Fruit fly (Drosophila melanogaster) whole organism, wandering third instar larva: ENCODE measurements around the gene His4r.

Source experiments
- Abd-B ChIP-seq: fragments of >200 bp; optimal IDR thresholded peaks from 2 replicates; lab custom pipeline; 2017; ENCODE audit warnings: missing biosample characterization, missing genetic modification characterization
- CG32264 ChIP-seq: fragments of 200-800 bp; sonication (Bioruptor generic); optimal IDR thresholded peaks from 2 replicates; lab custom pipeline; 2016; ENCODE audit warnings: missing biosample characterization, missing genetic modification characterization
- CG9705 ChIP-seq: fragments of 200-800 bp; sonication (Bioruptor generic); optimal IDR thresholded peaks from 2 replicates; lab custom pipeline; 2018; ENCODE audit warnings: missing biosample characterization, mild to moderate bottlenecking, missing genetic modification characterization
- Myc ChIP-seq: fragments of >200 bp; optimal IDR thresholded peaks from 2 replicates; lab custom pipeline; 2017
- dmrt93B ChIP-seq: fragments of 200-800 bp; sonication (Bioruptor generic); optimal IDR thresholded peaks from 2 replicates; lab custom pipeline; 2018; ENCODE audit warnings: missing biosample characterization, mild to moderate bottlenecking, missing genetic modification characterization
- fru ChIP-seq: fragments of 200-800 bp; sonication (Bioruptor generic); optimal IDR thresholded peaks from 3 replicates; lab custom pipeline; 2016; ENCODE audit warnings: missing biosample characterization, mild to moderate bottlenecking, missing genetic modification characterization
- lola ChIP-seq: fragments of >200 bp; optimal IDR thresholded peaks from 2 replicates; lab custom pipeline; 2017; ENCODE audit warnings: missing biosample characterization, missing genetic modification characterization
- pan ChIP-seq: fragments of >200 bp; optimal IDR thresholded peaks from 2 replicates; lab custom pipeline; 2017

DNA sequence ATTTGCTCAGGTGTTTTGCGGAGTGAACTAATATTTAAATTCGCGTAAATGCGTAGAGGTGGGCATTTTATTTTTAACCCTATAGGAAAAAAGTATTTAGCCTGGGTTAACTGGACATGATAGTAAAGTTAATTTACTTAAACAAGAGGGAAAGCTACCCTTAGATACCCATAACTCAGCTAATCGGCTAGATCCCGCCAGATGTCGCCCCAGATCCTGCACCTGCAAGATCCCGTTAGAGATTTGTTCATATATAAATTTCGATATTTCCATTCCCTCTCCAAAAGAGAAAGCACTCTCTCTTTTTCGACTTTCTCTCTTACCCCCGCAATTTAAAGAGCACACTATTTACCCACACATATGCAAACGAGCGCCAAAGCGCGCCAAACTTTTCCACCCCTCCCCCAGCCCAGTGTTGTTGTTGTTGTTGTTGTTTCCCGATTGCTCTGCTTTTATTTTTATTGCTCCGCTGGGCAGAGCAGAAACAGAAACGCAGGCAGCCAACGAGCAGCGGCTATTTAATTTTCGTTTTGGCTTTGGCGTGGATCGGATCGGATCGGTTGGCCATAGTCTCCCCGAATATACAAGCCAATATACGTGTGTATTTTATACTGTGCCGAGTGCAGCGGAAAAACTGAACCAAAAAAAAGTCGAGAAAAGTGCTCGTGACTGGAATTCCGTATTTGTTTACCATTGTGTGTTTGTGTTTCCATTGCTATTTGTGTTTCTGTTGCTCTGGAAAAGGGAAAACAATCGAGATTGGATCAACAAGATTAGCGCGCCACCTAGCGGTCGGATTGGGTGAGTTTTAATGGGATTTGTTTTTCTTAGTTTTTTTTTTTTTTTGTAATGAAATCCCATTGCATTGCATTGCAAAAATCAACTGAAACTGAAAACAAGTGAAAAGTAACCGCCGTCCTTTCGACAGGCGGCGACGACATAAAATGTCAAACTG, 48.6 kb upstream of the His4r start, which contains the start of gene stumps:
- TF ChIP-seq lola (GFP tag; lab: Kevin White, UChicago) (no peak), pan (lab: Kevin White, UChicago) (no peak), dmrt93B (GFP tag; lab: Kevin White, UChicago) (no peak), Myc (lab: Kevin White, UChicago) (no peak), Abd-B (no peak), fru (no peak), CG32264 (GFP tag; lab: Kevin White, UChicago) (no peak), CG9705 (no peak)
